Fruit fly (Drosophila melanogaster) Kc167 (cell line): ENCODE results near the gene CG32413.

ENCODE experiments used
- Myc ChIP-seq: fragments of >200 bp; optimal IDR thresholded peaks from 2 replicates; lab custom pipeline; 2017; ENCODE audit warnings: missing external identifiers
- h ChIP-seq: fragments of >200 bp; optimal IDR thresholded peaks from 3 replicates; lab custom pipeline; 2018; ENCODE audit warnings: missing external identifiers
- psq ChIP-seq: fragments of >200 bp; optimal IDR thresholded peaks from 2 replicates; lab custom pipeline; 2017; ENCODE audit warnings: missing external identifiers
- ttk ChIP-seq: sonication (Bioruptor generic); optimal IDR thresholded peaks from 2 replicates; lab custom pipeline; 2017; ENCODE audit warnings: missing external identifiers

dm6 chr3L:5891812-5892211 is 12.0 kb downstream of the CG32413 start:
- no peak for TF ChIP-seq h (lab: Kevin White, UChicago)
- TF ChIP-seq psq (lab: Kevin White, UChicago): no peak
- no peak for TF ChIP-seq ttk (lab: Kevin White, UChicago)
- TF ChIP-seq Myc (lab: Kevin White, UChicago): no peak
